Fruit fly (Drosophila melanogaster) whole organism, embryonic: ENCODE results near the gene CG31957.

Source experiments
- Abd-B ChIP-seq: fragments of 200-800 bp; sonication (Bioruptor generic); optimal IDR thresholded peaks from 2 replicates; lab custom pipeline; 2018; ENCODE audit warnings: missing biosample characterization, mild to moderate bottlenecking, missing genetic modification characterization, moderate library complexity
- B-H1 ChIP-seq: fragments of 200-800 bp; sonication (Bioruptor generic); IDR thresholded peaks from 3 replicates; pipeline ENCODE4 v1.3.6; 2022; ENCODE audit warnings: missing biosample characterization, missing genetic modification characterization
- B-H2 ChIP-seq: fragments of 200-800 bp; sonication (Bioruptor generic); optimal IDR thresholded peaks from 2 replicates; lab custom pipeline; 2018; ENCODE audit warnings: missing biosample characterization, mild to moderate bottlenecking, missing genetic modification characterization
- CG1024 ChIP-seq: fragments of 200-800 bp; sonication (Bioruptor generic); IDR thresholded peaks from 2 replicates; pipeline ENCODE4 v1.3.6; 2022; ENCODE audit warnings: missing biosample characterization, missing genetic modification characterization
- CG11560 ChIP-seq: fragments of 200-800 bp; sonication (Bioruptor generic); IDR thresholded peaks from 3 replicates; pipeline ENCODE4 v1.3.6; 2022; ENCODE audit warnings: missing biosample characterization, missing genetic modification characterization
- CG12219 ChIP-seq: fragments of 200-800 bp; sonication (Bioruptor generic); optimal IDR thresholded peaks from 3 replicates; lab custom pipeline; 2018; ENCODE audit warnings: missing biosample characterization, mild to moderate bottlenecking, missing genetic modification characterization
- CG12769 ChIP-seq: fragments of 200-800 bp; sonication (Bioruptor generic); optimal IDR thresholded peaks from 2 replicates; lab custom pipeline; 2019; ENCODE audit warnings: missing biosample characterization, mild to moderate bottlenecking, missing genetic modification characterization, moderate library complexity
- CG15269 ChIP-seq: fragments of 200-800 bp; sonication (Bioruptor generic); optimal IDR thresholded peaks from 2 replicates; lab custom pipeline; 2018; ENCODE audit warnings: missing biosample characterization, mild to moderate bottlenecking, missing genetic modification characterization, moderate library complexity
- CG15601 ChIP-seq: fragments of 200-800 bp; sonication (Bioruptor generic); optimal IDR thresholded peaks from 3 replicates; lab custom pipeline; 2019; ENCODE audit warnings: missing biosample characterization, mild to moderate bottlenecking, missing genetic modification characterization, moderate library complexity
- CG1647 ChIP-seq: fragments of 200-800 bp; sonication (Bioruptor generic); optimal IDR thresholded peaks from 3 replicates; lab custom pipeline; 2016; ENCODE audit warnings: missing biosample characterization, missing genetic modification characterization
- CG16815 ChIP-seq: fragments of 200-800 bp; sonication (Bioruptor generic); optimal IDR thresholded peaks from 3 replicates; lab custom pipeline; 2017; ENCODE audit warnings: missing biosample characterization, mild to moderate bottlenecking, missing genetic modification characterization
- CG16863 ChIP-seq: fragments of 200-800 bp; sonication (Bioruptor generic); optimal IDR thresholded peaks from 3 replicates; lab custom pipeline; 2016; ENCODE audit warnings: missing biosample characterization, missing genetic modification characterization
- CG17361 ChIP-seq: fragments of 200-800 bp; sonication (Bioruptor generic); IDR thresholded peaks from 3 replicates; pipeline ENCODE4 v1.3.6; 2022; ENCODE audit warnings: missing biosample characterization, missing genetic modification characterization
- CG17829 ChIP-seq: fragments of 200-800 bp; optimal IDR thresholded peaks from 2 replicates; lab custom pipeline; 2019; ENCODE audit warnings: missing biosample characterization, mild to moderate bottlenecking, missing genetic modification characterization, moderate library complexity
- CG18619 ChIP-seq: fragments of 200-800 bp; sonication (Bioruptor generic); optimal IDR thresholded peaks from 3 replicates; lab custom pipeline; 2017; ENCODE audit warnings: missing biosample characterization, mild to moderate bottlenecking, missing genetic modification characterization
- CG2129 ChIP-seq: fragments of 200-800 bp; sonication (Bioruptor generic); IDR thresholded peaks from 2 replicates; pipeline ENCODE4 v1.3.6; 2022; ENCODE audit warnings: missing biosample characterization, missing genetic modification characterization; ENCODE audit not compliant: partially characterized antibody
- CG2199 ChIP-seq: fragments of 200-800 bp; sonication (Bioruptor generic); IDR thresholded peaks from 3 replicates; pipeline ENCODE4 v1.3.6; 2022; ENCODE audit warnings: missing biosample characterization, missing genetic modification characterization
- CG31441 ChIP-seq: fragments of 200-800 bp; sonication (Bioruptor generic); IDR thresholded peaks from 2 replicates; pipeline ENCODE4 v1.3.6; 2022; ENCODE audit warnings: missing biosample characterization, missing genetic modification characterization
- CG32772 ChIP-seq: fragments of 200-800 bp; sonication (Bioruptor generic); IDR thresholded peaks from 2 replicates; pipeline ENCODE4 v1.3.6; 2022; ENCODE audit warnings: missing biosample characterization, missing genetic modification characterization
- CG42726 ChIP-seq: fragments of 200-800 bp; sonication (Bioruptor generic); IDR thresholded peaks from 2 replicates; pipeline ENCODE4 v1.3.6; 2022; ENCODE audit warnings: missing biosample characterization, missing genetic modification characterization; ENCODE audit not compliant: partially characterized antibody
- CG4424 ChIP-seq: fragments of 200-800 bp; sonication (Bioruptor generic); optimal IDR thresholded peaks from 3 replicates; lab custom pipeline; 2016; ENCODE audit warnings: missing biosample characterization, missing genetic modification characterization
- CG5180 ChIP-seq: fragments of 200-800 bp; sonication (Bioruptor generic); optimal IDR thresholded peaks from 3 replicates; lab custom pipeline; 2017; ENCODE audit warnings: missing biosample characterization, missing genetic modification characterization, mild to moderate bottlenecking, moderate library complexity, missing genetic modification reagents
- CG6654 ChIP-seq: fragments of 200-800 bp; sonication (Bioruptor generic); optimal IDR thresholded peaks from 2 replicates; lab custom pipeline; 2017; ENCODE audit warnings: missing biosample characterization, mild to moderate bottlenecking, missing genetic modification characterization
- CG7786 ChIP-seq: fragments of 200-800 bp; sonication (Bioruptor generic); optimal IDR thresholded peaks from 2 replicates; lab custom pipeline; 2016; ENCODE audit warnings: missing biosample characterization, missing genetic modification characterization
- CG9609 ChIP-seq: fragments of 200-800 bp; sonication (Bioruptor generic); optimal IDR thresholded peaks from 3 replicates; lab custom pipeline; 2016; ENCODE audit warnings: missing biosample characterization, missing genetic modification characterization
- CoRest ChIP-seq: fragments of 200-800 bp; sonication (Bioruptor generic); optimal IDR thresholded peaks from 3 replicates; lab custom pipeline; 2018; ENCODE audit warnings: missing biosample characterization, mild to moderate bottlenecking, missing genetic modification characterization, moderate library complexity
- Ets97D ChIP-seq: fragments of 200-800 bp; sonication (Bioruptor generic); optimal IDR thresholded peaks from 3 replicates; lab custom pipeline; 2016; ENCODE audit warnings: missing biosample characterization, missing genetic modification characterization
- Gsc ChIP-seq: fragments of 200-800 bp; sonication (Bioruptor generic); IDR thresholded peaks from 2 replicates; pipeline ENCODE4 v1.3.6; 2022; ENCODE audit warnings: missing biosample characterization, missing genetic modification characterization
- MESR4 ChIP-seq: fragments of 200-800 bp; sonication (Bioruptor generic); optimal IDR thresholded peaks from 2 replicates; lab custom pipeline; 2018; ENCODE audit warnings: missing biosample characterization, mild to moderate bottlenecking, missing genetic modification characterization, moderate library complexity
- Med ChIP-seq: fragments of 200-800 bp; sonication (Bioruptor generic); peaks from one replicate; lab custom pipeline; 2016; ENCODE audit warnings: missing biosample characterization, missing genetic modification characterization, mild to moderate bottlenecking, inconsistent platforms, moderate library complexity
- Neu2 ChIP-seq: fragments of 200-800 bp; sonication (Bioruptor generic); optimal IDR thresholded peaks from 3 replicates; lab custom pipeline; 2016; ENCODE audit warnings: missing biosample characterization, missing genetic modification characterization, borderline replicate concordance
- Poxn ChIP-seq: fragments of 200-800 bp; sonication (Bioruptor generic); IDR thresholded peaks from 2 replicates; pipeline ENCODE4 v1.3.6; 2022; ENCODE audit warnings: missing biosample characterization, missing genetic modification characterization
- Sin3A ChIP-seq: fragments of >200 bp; optimal IDR thresholded peaks from 2 replicates; lab custom pipeline; 2018
- Xrp1 ChIP-seq: fragments of 200-800 bp; sonication (Bioruptor generic); IDR thresholded peaks from 2 replicates; pipeline ENCODE4 v1.3.6; 2022; ENCODE audit warnings: missing biosample characterization, missing genetic modification characterization
- ash1 ChIP-seq: fragments of 200-800 bp; sonication (Bioruptor generic); optimal IDR thresholded peaks from 2 replicates; lab custom pipeline; 2018; ENCODE audit warnings: missing biosample characterization, mild to moderate bottlenecking, missing genetic modification characterization
- chif ChIP-seq, 2 experiments: fragments of 200-800 bp; sonication (Bioruptor generic); optimal IDR thresholded peaks; 3 replicates each; lab custom pipeline; 2016; ENCODE audit warnings: missing biosample characterization in 2 of 2, missing genetic modification characterization in 2 of 2
- ci ChIP-seq: fragments of 200-800 bp; sonication (Bioruptor generic); IDR thresholded peaks from 3 replicates; pipeline ENCODE4 v1.3.6; 2022; ENCODE audit warnings: missing biosample characterization, missing genetic modification characterization
- dati ChIP-seq: fragments of 200-800 bp; sonication (Bioruptor generic); IDR thresholded peaks from 2 replicates; pipeline ENCODE4 v1.3.6; 2022; ENCODE audit warnings: missing biosample characterization, missing genetic modification characterization
- grau ChIP-seq: fragments of 200-800 bp; optimal IDR thresholded peaks from 3 replicates; lab custom pipeline; 2019; ENCODE audit warnings: missing biosample characterization, mild to moderate bottlenecking, missing genetic modification characterization, moderate library complexity
- lbe ChIP-seq: fragments of 200-800 bp; sonication (Bioruptor generic); optimal IDR thresholded peaks from 2 replicates; lab custom pipeline; 2016; ENCODE audit warnings: missing biosample characterization, mild to moderate bottlenecking, missing genetic modification characterization
- lmd ChIP-seq: fragments of 200-800 bp; sonication (Bioruptor generic); IDR thresholded peaks from 2 replicates; pipeline ENCODE4 v1.3.6; 2022; ENCODE audit warnings: missing biosample characterization, missing genetic modification characterization
- lov ChIP-seq, 2 experiments: fragments of 200-800 bp in 1 of 2; fragments of >200 bp in 1 of 2; sonication (Bioruptor generic) in 1 of 2; IDR thresholded peaks in 1 of 2; optimal IDR thresholded peaks in 1 of 2; 2 replicates in 1 of 2; 3 replicates in 1 of 2; pipeline versions ENCODE4 v1.3.6 to Lab custom; 2017 to 2022; ENCODE audit warnings: missing biosample characterization in 1 of 2, missing genetic modification characterization in 1 of 2
- peb ChIP-seq: fragments of 200-800 bp; sonication (Bioruptor generic); IDR thresholded peaks from 2 replicates; pipeline ENCODE4 v1.3.6; 2022; ENCODE audit warnings: missing biosample characterization, missing genetic modification characterization
- pros ChIP-seq: fragments of 200-800 bp; sonication (Bioruptor generic); optimal IDR thresholded peaks from 3 replicates; lab custom pipeline; 2019; ENCODE audit warnings: missing biosample characterization, mild to moderate bottlenecking, missing genetic modification characterization, moderate library complexity
- repo ChIP-seq: fragments of 200-800 bp; sonication (Bioruptor generic); optimal IDR thresholded peaks from 2 replicates; lab custom pipeline; 2016; ENCODE audit warnings: missing biosample characterization, missing genetic modification characterization
- so ChIP-seq: fragments of 200-800 bp; sonication (Bioruptor generic); IDR thresholded peaks from 3 replicates; pipeline ENCODE4 v1.3.6; 2022; ENCODE audit warnings: missing biosample characterization, missing genetic modification characterization
- tio ChIP-seq: fragments of 200-800 bp; sonication (Bioruptor generic); optimal IDR thresholded peaks from 2 replicates; lab custom pipeline; 2017; ENCODE audit warnings: missing biosample characterization, missing genetic modification characterization, inconsistent platforms
- wek ChIP-seq: fragments of 200-800 bp; sonication (Bioruptor generic); optimal IDR thresholded peaks from 3 replicates; lab custom pipeline; 2018; ENCODE audit warnings: missing biosample characterization, mild to moderate bottlenecking, missing genetic modification characterization, moderate library complexity
- wor ChIP-seq: fragments of 200-800 bp; sonication (Bioruptor generic); IDR thresholded peaks from 2 replicates; pipeline ENCODE4 v1.3.6; 2022; ENCODE audit warnings: missing biosample characterization, missing genetic modification characterization
- zen ChIP-seq: fragments of 200-800 bp; sonication (Bioruptor generic); optimal IDR thresholded peaks from 3 replicates; lab custom pipeline; 2018; ENCODE audit warnings: missing biosample characterization, mild to moderate bottlenecking, missing genetic modification characterization, moderate library complexity
- zfh2 ChIP-seq: fragments of 200-800 bp; sonication (Bioruptor generic); optimal IDR thresholded peaks from 2 replicates; lab custom pipeline; 2016; ENCODE audit warnings: missing biosample characterization, missing genetic modification characterization

Gene CG31957

dm6 chr2L:3861388-3861787 lies 10.9 kb downstream of the CG31957 start (continued):
- no peak for TF ChIP-seq CG2129 (GFP tag; lab: Robert Waterston, UW)
- TF ChIP-seq peb: no peak
- no peak for TF ChIP-seq wor
- no peak for TF ChIP-seq lbe (GFP tag; lab: Kevin White, UChicago)
- TF ChIP-seq CG11560 (tag; lab: Robert Waterston, UW): no peak
- TF ChIP-seq Sin3A (lab: Kevin White, UChicago): no peak
- no peak for TF ChIP-seq Poxn (GFP tag; lab: Robert Waterston, UW)
- peak; percentile 5 for TF ChIP-seq Abd-B (GFP tag; lab: Kevin White, UChicago)
- no peak for TF ChIP-seq so (GFP tag; lab: Robert Waterston, UW)
- TF ChIP-seq pros (GFP tag; lab: Kevin White, UChicago): peak; percentile 55
- TF ChIP-seq CG16863: peak; percentile 49
- no peak for TF ChIP-seq dati
- TF ChIP-seq CG42726 (GFP tag; lab: Robert Waterston, UW): no peak
- peak; percentile 84 for TF ChIP-seq Neu2
- peak; percentile 43 for TF ChIP-seq CG4424 (GFP tag; lab: Kevin White, UChicago)
- TF ChIP-seq zfh2 (GFP tag; lab: Kevin White, UChicago): no peak
- peak; percentile 38 for TF ChIP-seq grau
- no peak for TF ChIP-seq CG32772 (GFP tag; lab: Robert Waterston, UW)
- peak; percentile 28 to 78 for TF ChIP-seq chif (GFP tag; optimal IDR thresholded peaks at IDR 0.05; lab: Kevin White, UChicago)
- TF ChIP-seq CG17829 (tag; lab: Kevin White, UChicago): peak; percentile 74
- TF ChIP-seq ash1: no peak
- no peak for TF ChIP-seq B-H1 (GFP tag; lab: Robert Waterston, UW)
- TF ChIP-seq MESR4 (GFP tag; lab: Kevin White, UChicago): no peak
- TF ChIP-seq CoRest (tag; lab: Kevin White, UChicago): no peak
- no peak for TF ChIP-seq CG12769
- TF ChIP-seq CG31441 (GFP tag; lab: Robert Waterston, UW): peak; percentile 41; the same call in 1 of the 2 replicates
- 0 out of 3 replicates have a peak, but pooled peaks have one; percentile 38 for TF ChIP-seq CG17361 (GFP tag; lab: Robert Waterston, UW)
- TF ChIP-seq lov (optimal IDR thresholded peaks at IDR 0.05; lab: Kevin White, UChicago): no peak
- 0 out of 3 replicates have a peak, but pooled peaks have one; percentile 33 for TF ChIP-seq lov (GFP tag; IDR thresholded peaks at IDR 0.05; lab: Robert Waterston, UW)
- TF ChIP-seq CG15601 (tag; lab: Kevin White, UChicago): no peak
- TF ChIP-seq CG6654 (GFP tag; lab: Kevin White, UChicago): no peak
- no peak for TF ChIP-seq CG1024 (GFP tag; lab: Robert Waterston, UW)
- peak; percentile 44 for TF ChIP-seq CG7786 (GFP tag; lab: Kevin White, UChicago)
- no peak for TF ChIP-seq tio (GFP tag; lab: Kevin White, UChicago)
- TF ChIP-seq wek (GFP tag; lab: Kevin White, UChicago): no peak
- TF ChIP-seq Med (GFP tag; lab: Kevin White, UChicago): peak; percentile 83
- TF ChIP-seq CG1647 (GFP tag; lab: Kevin White, UChicago): no peak
- no peak for TF ChIP-seq Ets97D (GFP tag; lab: Kevin White, UChicago)
- TF ChIP-seq CG5180 (GFP tag; lab: Kevin White, UChicago): no peak
- no peak for TF ChIP-seq B-H2 (GFP tag; lab: Kevin White, UChicago)
- no peak for TF ChIP-seq Gsc
- TF ChIP-seq repo (GFP tag; lab: Kevin White, UChicago): no peak
- peak; percentile 96 for TF ChIP-seq zen (tag; lab: Kevin White, UChicago)
- TF ChIP-seq Xrp1: peak; percentile 88
- TF ChIP-seq CG9609 (GFP tag; lab: Kevin White, UChicago): peak; percentile 54
- peak; percentile 43; the same call in 1 of the 3 replicates for TF ChIP-seq CG2199 (GFP tag; lab: Robert Waterston, UW)
- TF ChIP-seq CG12219 (GFP tag; lab: Kevin White, UChicago): no peak
- TF ChIP-seq CG16815 (GFP tag; lab: Kevin White, UChicago): peak; percentile 65
- peak; percentile 27; the same call in 1 of the 2 replicates for TF ChIP-seq lmd (GFP tag; lab: Robert Waterston, UW)
- TF ChIP-seq CG18619 (GFP tag; lab: Kevin White, UChicago): no peak
- no peak for TF ChIP-seq CG15269
- peak; percentile 50; the same call in 1 of the 3 replicates for TF ChIP-seq ci (GFP tag; lab: Robert Waterston, UW)
